Fruit fly (Drosophila melanogaster) S2 (cell line): Measurements from ENCODE around the gene Nepl15.

Experiments
- CG8478 ChIP-seq: fragments of >200 bp; optimal IDR thresholded peaks from 2 replicates; lab custom pipeline; 2018
- CTCF ChIP-seq, 2 experiments: fragments of >200 bp; optimal IDR thresholded peaks; 2 replicates each; lab custom pipeline; 2018

DNA sequence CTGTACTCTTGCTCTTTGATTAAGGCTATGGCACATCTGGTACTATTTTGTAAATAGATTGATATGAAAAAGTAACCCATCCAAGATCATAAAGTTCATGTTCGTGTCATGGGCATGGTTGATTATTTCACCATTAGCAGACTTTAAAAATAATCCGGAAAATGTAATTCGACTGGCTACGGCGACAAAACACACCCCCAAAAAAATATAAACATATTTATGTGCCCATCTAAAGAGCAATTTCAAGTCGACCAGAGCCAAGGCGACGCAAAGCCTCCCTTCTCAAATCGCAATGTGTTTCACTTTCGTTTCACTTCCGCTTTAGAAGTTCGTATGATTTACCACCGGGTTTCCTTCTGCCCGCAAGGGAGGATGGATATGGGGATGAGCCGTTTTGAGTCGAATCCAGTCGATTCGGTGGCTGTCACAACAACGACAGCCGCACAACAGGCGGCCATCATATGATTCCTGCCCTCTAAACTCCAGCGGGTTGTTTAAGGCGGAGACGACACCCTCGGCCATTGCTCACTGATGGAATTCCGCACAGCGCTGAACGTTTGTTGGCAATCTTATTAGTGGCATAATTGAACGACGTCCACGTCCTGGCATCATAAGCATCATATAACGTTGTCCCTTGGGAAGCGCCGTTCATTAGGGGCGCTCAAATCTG, 46.9 kb downstream of the Nepl15 start:
- TF ChIP-seq CG8478 (lab: Kevin White, UChicago) (no peak), CTCF (optimal IDR thresholded peaks at IDR 0.05; lab: Kevin White, UChicago) (no peak)
